Fruit fly (Drosophila melanogaster): ENCODE measurements around the gene CG15747.

Gene CG15747

DNA sequence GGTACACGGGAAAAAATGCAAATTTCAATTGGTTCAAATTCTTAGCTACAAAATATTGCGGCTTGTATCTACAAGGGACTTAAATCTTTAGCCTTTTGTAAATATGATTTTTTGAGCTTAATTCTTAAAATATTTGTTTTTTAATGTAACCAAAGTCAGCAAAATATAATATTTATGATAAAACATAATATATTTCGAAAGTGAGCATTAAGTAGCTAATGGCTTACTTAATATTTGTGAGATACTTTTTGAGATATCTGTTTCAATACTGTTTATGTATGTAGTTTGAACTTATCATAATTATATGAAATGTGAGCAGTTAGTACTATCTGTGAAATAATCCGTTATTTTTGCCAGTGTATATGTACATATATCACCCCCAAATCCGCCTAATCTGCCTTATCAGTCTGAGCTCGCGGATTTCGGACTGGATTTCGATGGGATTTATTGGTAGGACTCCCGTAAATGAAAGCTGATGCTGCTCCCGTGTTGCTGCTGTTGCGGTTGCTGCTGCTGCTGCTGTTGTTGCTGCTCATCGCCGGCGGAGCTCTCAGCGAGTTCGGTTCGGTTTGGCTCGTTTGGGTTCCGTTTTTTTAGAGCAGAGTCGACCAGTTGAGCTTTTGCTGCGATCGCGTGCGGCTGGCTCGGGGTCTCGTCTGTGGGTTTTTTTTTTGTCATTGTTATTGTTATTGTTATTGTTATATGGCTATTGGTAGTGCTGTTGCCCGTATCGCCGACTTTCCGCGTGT, 17.2 kb upstream of the CG15747 start (continued):
- TF ChIP-seq CG18619 (GFP tag; optimal IDR thresholded peaks at IDR 0.05) (peak; percentile 16), nerfin-1 (tag; optimal IDR thresholded peaks at IDR 0.05) (no peak)

dm6 chrX:13322405-13322804, 15.7 kb upstream of the CG15747 start:
- TF ChIP-seq B-H2 (GFP tag; optimal IDR thresholded peaks at IDR 0.05) (no peak), CG15514 (GFP tag; optimal IDR thresholded peaks at IDR 0.05) (peak; percentile 33), Hmr (GFP tag; optimal IDR thresholded peaks at IDR 0.05) (peak; percentile 47), PHDP (tag; optimal IDR thresholded peaks at IDR 0.05) (peak; percentile 0), CG3838 (GFP tag; optimal IDR thresholded peaks at IDR 0.05) (no peak), CG13775 (GFP tag; optimal IDR thresholded peaks at IDR 0.05) (no peak), Dbx (GFP tag; IDR thresholded peaks at IDR 0.05) (peak; percentile 33; the same call in 1 of the 3 replicates), Fer1 (GFP tag; optimal IDR thresholded peaks at IDR 0.05) (peak; percentile 55), nom (GFP tag; optimal IDR thresholded peaks at IDR 0.05) (peak; percentile 19), Trl (optimal IDR thresholded peaks at IDR 0.05) (peak; percentile 44 to 77), Trl (GFP tag; optimal IDR thresholded peaks at IDR 0.05) (no peak), ind (GFP tag; optimal IDR thresholded peaks at IDR 0.05) (no peak), HmgZ (tag; optimal IDR thresholded peaks at IDR 0.05) (no peak), CG6854 (GFP tag; optimal IDR thresholded peaks at IDR 0.05) (peak; percentile 3), nerfin-1 (tag; optimal IDR thresholded peaks at IDR 0.05) (no peak), ham (GFP tag; IDR thresholded peaks at IDR 0.05) (no peak), CG3995 (GFP tag; optimal IDR thresholded peaks at IDR 0.05) (no peak), CG18599 (GFP tag; optimal IDR thresholded peaks at IDR 0.05) (peak; percentile 45), CG14014 (GFP tag; IDR thresholded peaks at IDR 0.05) (0 out of 2 replicates have a peak, but pooled peaks have one; percentile 5), CG10543 (GFP tag; optimal IDR thresholded peaks at IDR 0.05) (peak; percentile 72), CG14667 (GFP tag; IDR thresholded peaks at IDR 0.05) (no peak), CG13287 (GFP tag; IDR thresholded peaks at IDR 0.05; ENCODE audit: partially characterized antibody) (0 out of 2 replicates have a peak, but pooled peaks have one; percentile 12), sima (GFP tag; optimal IDR thresholded peaks at IDR 0.05) (no peak), CG9932 (GFP tag; IDR thresholded peaks at IDR 0.05) (0 out of 2 replicates have a peak, but pooled peaks have one; percentile 24), sd (tag; optimal IDR thresholded peaks at IDR 0.05) (peak; percentile 17), fru (optimal IDR thresholded peaks at IDR 0.05) (no peak), CG34376 (GFP tag; optimal IDR thresholded peaks at IDR 0.05) (peak; percentile 44), CG11504 (tag; optimal IDR thresholded peaks at IDR 0.05) (peak; percentile 20), CG6765 (GFP tag; optimal IDR thresholded peaks at IDR 0.05) (peak; percentile 70), CG8290 (GFP tag; optimal IDR thresholded peaks at IDR 0.05) (no peak), CG8290 (tag; optimal IDR thresholded peaks at IDR 0.05) (peak in 1 of 2 experiments; percentile 29), CG3407 (GFP tag; optimal IDR thresholded peaks at IDR 0.05) (no peak), ci (GFP tag; IDR thresholded peaks at IDR 0.05) (no peak), vvl (GFP tag; IDR thresholded peaks at IDR 0.05) (no peak), CG2129 (GFP tag; IDR thresholded peaks at IDR 0.05; ENCODE audit: partially characterized antibody) (no peak), sqz (GFP tag; optimal IDR thresholded peaks at IDR 0.05) (no peak), lab (GFP tag; optimal IDR thresholded peaks at IDR 0.05) (peak; percentile 70), HHEX (GFP tag; optimal IDR thresholded peaks at IDR 0.05) (peak; percentile 26), caup (GFP tag; optimal IDR thresholded peaks at IDR 0.05; ENCODE audit: severe bottlenecking) (peak; percentile 25), CG31224 (GFP tag; IDR thresholded peaks at IDR 0.05) (no peak), abd-A (tag; optimal IDR thresholded peaks at IDR 0.05) (peak; percentile 25), CG11723 (GFP tag; optimal IDR thresholded peaks at IDR 0.05) (no peak), Med (GFP tag) (peak; percentile 75), crol (GFP tag; IDR thresholded peaks at IDR 0.05) (peak; percentile 67), CG1832 (GFP tag; optimal IDR thresholded peaks at IDR 0.05) (peak; percentile 69), CG1529 (GFP tag; optimal IDR thresholded peaks at IDR 0.05) (no peak)
